Fruit fly (Drosophila melanogaster) whole organism, prepupa: ENCODE measurements around the gene Sytalpha.

Source experiments
- CG10631 ChIP-seq: fragments of 200-800 bp; sonication (Bioruptor generic); optimal IDR thresholded peaks from 2 replicates; lab custom pipeline; 2016; ENCODE audit warnings: missing biosample characterization, missing genetic modification characterization
- CG11762 ChIP-seq: fragments of 200-800 bp; sonication (Bioruptor generic); optimal IDR thresholded peaks from 3 replicates; lab custom pipeline; 2016; ENCODE audit warnings: missing biosample characterization, missing genetic modification characterization; ENCODE audit not compliant: insufficient read depth
- CG11902 ChIP-seq: fragments of 200-800 bp; sonication (Bioruptor generic); optimal IDR thresholded peaks from 3 replicates; lab custom pipeline; 2016; ENCODE audit warnings: missing biosample characterization, missing genetic modification characterization
- CG15336 ChIP-seq: fragments of 200-800 bp; sonication (Bioruptor generic); IDR thresholded peaks from 2 replicates; pipeline ENCODE4 v1.3.6; 2022; ENCODE audit warnings: missing biosample characterization, missing genetic modification characterization
- CG16779 ChIP-seq: fragments of 200-800 bp; sonication (Bioruptor generic); optimal IDR thresholded peaks from 3 replicates; lab custom pipeline; 2017; ENCODE audit warnings: missing biosample characterization, mild to moderate bottlenecking, missing genetic modification characterization
- CG3032 ChIP-seq: fragments of 200-800 bp; optimal IDR thresholded peaks from 2 replicates; lab custom pipeline; 2019; ENCODE audit warnings: missing biosample characterization, mild to moderate bottlenecking, missing genetic modification characterization, moderate library complexity
- CG31627 ChIP-seq: fragments of 200-800 bp; sonication (Bioruptor generic); optimal IDR thresholded peaks from 3 replicates; lab custom pipeline; 2016; ENCODE audit warnings: missing biosample characterization, missing genetic modification characterization
- CG32006 ChIP-seq: fragments of 200-800 bp; sonication (Bioruptor generic); optimal IDR thresholded peaks from 3 replicates; lab custom pipeline; 2017; ENCODE audit warnings: missing biosample characterization, mild to moderate bottlenecking, missing genetic modification characterization
- CG3919 ChIP-seq: fragments of 200-800 bp; sonication (Bioruptor generic); optimal IDR thresholded peaks from 3 replicates; lab custom pipeline; 2016; ENCODE audit warnings: missing biosample characterization, missing genetic modification characterization
- CG4318 ChIP-seq: fragments of 200-800 bp; sonication (Bioruptor generic); optimal IDR thresholded peaks from 3 replicates; lab custom pipeline; 2017; ENCODE audit warnings: missing biosample characterization, mild to moderate bottlenecking, missing genetic modification characterization
- CG6163 ChIP-seq: fragments of 200-800 bp; sonication (Bioruptor generic); IDR thresholded peaks from 3 replicates; pipeline ENCODE4 v1.3.6; 2022; ENCODE audit warnings: missing biosample characterization, missing genetic modification characterization
- CG6276 ChIP-seq: fragments of 200-800 bp; sonication (Bioruptor generic); optimal IDR thresholded peaks from 2 replicates; lab custom pipeline; 2017; ENCODE audit warnings: missing biosample characterization, mild to moderate bottlenecking, missing genetic modification characterization
- CG6792 ChIP-seq: fragments of 200-800 bp; sonication (Bioruptor generic); optimal IDR thresholded peaks from 3 replicates; lab custom pipeline; 2016; ENCODE audit warnings: missing biosample characterization, missing genetic modification characterization
- CG6854 ChIP-seq: fragments of 200-800 bp; sonication (Bioruptor generic); optimal IDR thresholded peaks from 2 replicates; lab custom pipeline; 2017; ENCODE audit warnings: missing biosample characterization, mild to moderate bottlenecking, missing genetic modification characterization
- CG7368 ChIP-seq: fragments of 200-800 bp; sonication (Bioruptor generic); optimal IDR thresholded peaks from 3 replicates; lab custom pipeline; 2016; ENCODE audit warnings: missing biosample characterization, missing genetic modification characterization
- CG8119 ChIP-seq: fragments of 200-800 bp; sonication (Bioruptor generic); IDR thresholded peaks from 3 replicates; pipeline ENCODE4 v1.3.6; 2022; ENCODE audit warnings: missing biosample characterization, missing genetic modification characterization
- CG8319 ChIP-seq: fragments of 200-800 bp; sonication (Bioruptor generic); optimal IDR thresholded peaks from 3 replicates; lab custom pipeline; 2016; ENCODE audit warnings: missing biosample characterization, missing genetic modification characterization
- CG8632 ChIP-seq: fragments of 200-800 bp; sonication (Bioruptor generic); optimal IDR thresholded peaks from 3 replicates; lab custom pipeline; 2016; ENCODE audit warnings: missing biosample characterization, missing genetic modification characterization
- Eip78C ChIP-seq: fragments of 200-800 bp; sonication (Bioruptor generic); peaks from one replicate; lab custom pipeline; 2016; ENCODE audit warnings: missing biosample characterization, missing genetic modification characterization
- Ets21C ChIP-seq: fragments of 200-800 bp; sonication (Bioruptor generic); optimal IDR thresholded peaks from 3 replicates; lab custom pipeline; 2016; ENCODE audit warnings: missing biosample characterization, missing genetic modification characterization
- Gug ChIP-seq: fragments of 200-800 bp; sonication (Bioruptor generic); IDR thresholded peaks from 2 replicates; pipeline ENCODE4 v1.3.6; 2022; ENCODE audit warnings: missing biosample characterization, missing genetic modification characterization
- Hr38 ChIP-seq: sonication (Bioruptor generic); optimal IDR thresholded peaks from 2 replicates; lab custom pipeline; 2016; ENCODE audit warnings: missing biosample characterization, missing genetic modification characterization
- Hr39 ChIP-seq: fragments of 200-800 bp; sonication (Bioruptor generic); optimal IDR thresholded peaks from 2 replicates; lab custom pipeline; 2016; ENCODE audit warnings: missing biosample characterization, missing genetic modification characterization
- Hr4 ChIP-seq: fragments of 200-800 bp; sonication (Bioruptor generic); optimal IDR thresholded peaks from 3 replicates; lab custom pipeline; 2016; ENCODE audit warnings: missing biosample characterization, missing genetic modification characterization
- OdsH ChIP-seq: fragments of 200-800 bp; sonication (Bioruptor generic); optimal IDR thresholded peaks from 3 replicates; lab custom pipeline; 2016; ENCODE audit warnings: missing biosample characterization, missing genetic modification characterization
- Sox102F ChIP-seq: fragments of 200-800 bp; sonication (Bioruptor generic); optimal IDR thresholded peaks from 2 replicates; lab custom pipeline; 2016; ENCODE audit warnings: missing biosample characterization, mild to moderate bottlenecking, missing genetic modification characterization
- Sox14 ChIP-seq: fragments of 200-800 bp; sonication (Bioruptor generic); optimal IDR thresholded peaks from 3 replicates; lab custom pipeline; 2016; ENCODE audit warnings: missing biosample characterization, missing genetic modification characterization
- achi ChIP-seq: fragments of 200-800 bp; sonication (Bioruptor generic); optimal IDR thresholded peaks from 3 replicates; lab custom pipeline; 2016; ENCODE audit warnings: missing biosample characterization, missing genetic modification characterization
- acj6 ChIP-seq: fragments of 200-800 bp; sonication (Bioruptor generic); optimal IDR thresholded peaks from 3 replicates; lab custom pipeline; 2016; ENCODE audit warnings: missing biosample characterization, missing genetic modification characterization
- cyc ChIP-seq: fragments of 200-800 bp; sonication (Bioruptor generic); optimal IDR thresholded peaks from 3 replicates; lab custom pipeline; 2016; ENCODE audit warnings: missing biosample characterization, missing genetic modification characterization
- eg ChIP-seq: fragments of 200-800 bp; sonication (Bioruptor generic); IDR thresholded peaks from 3 replicates; pipeline ENCODE4 v1.3.6; 2022; ENCODE audit warnings: missing biosample characterization, missing genetic modification characterization
- esn ChIP-seq: fragments of 200-800 bp; sonication (Bioruptor generic); optimal IDR thresholded peaks from 2 replicates; lab custom pipeline; 2016; ENCODE audit warnings: missing biosample characterization, mild to moderate bottlenecking, missing genetic modification characterization, moderate library complexity
- fd59A ChIP-seq: fragments of 200-800 bp; sonication (Bioruptor generic); optimal IDR thresholded peaks from 2 replicates; lab custom pipeline; 2017; ENCODE audit warnings: missing biosample characterization, mild to moderate bottlenecking, missing genetic modification characterization, missing genetic modification reagents
- lz ChIP-seq: fragments of 200-800 bp; sonication (Bioruptor generic); optimal IDR thresholded peaks from 3 replicates; lab custom pipeline; 2016; ENCODE audit warnings: missing biosample characterization, missing genetic modification characterization
- spab ChIP-seq: fragments of 200-800 bp; sonication (Bioruptor generic); optimal IDR thresholded peaks from 2 replicates; lab custom pipeline; 2017; ENCODE audit warnings: missing biosample characterization, mild to moderate bottlenecking, missing genetic modification characterization, missing genetic modification reagents
- ss ChIP-seq, 2 experiments: fragments of 200-800 bp; sonication (Bioruptor generic); optimal IDR thresholded peaks; 2 replicates in 1 of 2; 3 replicates in 1 of 2; lab custom pipeline; 2017 to 2018; ENCODE audit warnings: mild to moderate bottlenecking in 2 of 2, missing biosample characterization in 2 of 2, missing genetic modification characterization in 2 of 2, moderate library complexity in 1 of 2
- svp ChIP-seq: fragments of 200-800 bp; sonication (Bioruptor generic); peaks from one replicate; lab custom pipeline; 2016; ENCODE audit warnings: missing biosample characterization, missing genetic modification characterization

Sytalpha gene

dm6 chr2L:17560125-17561019 lies 31.7 kb upstream of the Sytalpha start:
- TF ChIP-seq Eip78C (GFP tag; lab: Kevin White, UChicago) (peak; percentile 3), CG6792 (GFP tag; lab: Kevin White, UChicago) (no peak)

dm6 chr2L:17561914-17562313 lies 30.1 kb upstream of the Sytalpha start:
- no peak for TF ChIP-seq eg (GFP tag; lab: Robert Waterston, UW)
- no peak for TF ChIP-seq CG32006 (GFP tag; lab: Kevin White, UChicago)
- no peak for TF ChIP-seq CG8319
- no peak for TF ChIP-seq Sox14 (GFP tag; lab: Kevin White, UChicago)
- no peak for TF ChIP-seq lz (GFP tag; lab: Kevin White, UChicago)
- TF ChIP-seq spab (GFP tag; lab: Kevin White, UChicago): no peak
- TF ChIP-seq ss (GFP tag; optimal IDR thresholded peaks at IDR 0.05; lab: Kevin White, UChicago): no peak
- no peak for TF ChIP-seq CG15336 (GFP tag; lab: Robert Waterston, UW)
- no peak for TF ChIP-seq OdsH (GFP tag; lab: Kevin White, UChicago)
- TF ChIP-seq CG6854 (GFP tag; lab: Kevin White, UChicago): no peak
- no peak for TF ChIP-seq fd59A (GFP tag; lab: Kevin White, UChicago)
- TF ChIP-seq Ets21C (GFP tag; lab: Kevin White, UChicago): no peak
- no peak for TF ChIP-seq CG8119 (GFP tag; lab: Robert Waterston, UW)
- TF ChIP-seq Hr39 (GFP tag; lab: Kevin White, UChicago): no peak

- TF ChIP-seq cyc (GFP tag; lab: Kevin White, UChicago) (no peak), CG31627 (GFP tag; lab: Kevin White, UChicago) (no peak), CG15336 (GFP tag; lab: Robert Waterston, UW) (no peak), CG10631 (no peak), spab (GFP tag; lab: Kevin White, UChicago) (no peak), CG16779 (tag; lab: Kevin White, UChicago) (no peak), CG6276 (GFP tag; lab: Kevin White, UChicago) (no peak), CG7368 (no peak), svp (GFP tag; lab: Kevin White, UChicago) (no peak), OdsH (GFP tag; lab: Kevin White, UChicago) (no peak), acj6 (GFP tag; lab: Kevin White, UChicago) (no peak)
- TF ChIP-seq, all 60 proteins: peak for 0
Measured at dm6 chr2L:17564682-17565081, 27.4 kb upstream of the Sytalpha start.

dm6 chr2L:17565734-17566133 lies 26.3 kb upstream of the Sytalpha start:
- TF ChIP-seq CG11762 (GFP tag; lab: Kevin White, UChicago) (no peak), CG11902 (GFP tag; lab: Kevin White, UChicago) (no peak), CG3919 (no peak), achi (GFP tag; lab: Kevin White, UChicago) (no peak), CG4318 (no peak), Hr4 (GFP tag; lab: Kevin White, UChicago) (no peak), CG3032 (tag; lab: Kevin White, UChicago) (no peak), CG6163 (GFP tag; lab: Robert Waterston, UW) (no peak), Hr38 (GFP tag; lab: Kevin White, UChicago) (no peak), CG8632 (no peak), Sox102F (GFP tag; lab: Kevin White, UChicago) (no peak), Gug (GFP tag; lab: Robert Waterston, UW) (no peak), fd59A (GFP tag; lab: Kevin White, UChicago) (no peak), esn (GFP tag; lab: Kevin White, UChicago) (no peak)
